Worm (Caenorhabditis elegans): ENCODE measurements around the gene W10G6.1.

The W10G6.1 gene

DNA sequence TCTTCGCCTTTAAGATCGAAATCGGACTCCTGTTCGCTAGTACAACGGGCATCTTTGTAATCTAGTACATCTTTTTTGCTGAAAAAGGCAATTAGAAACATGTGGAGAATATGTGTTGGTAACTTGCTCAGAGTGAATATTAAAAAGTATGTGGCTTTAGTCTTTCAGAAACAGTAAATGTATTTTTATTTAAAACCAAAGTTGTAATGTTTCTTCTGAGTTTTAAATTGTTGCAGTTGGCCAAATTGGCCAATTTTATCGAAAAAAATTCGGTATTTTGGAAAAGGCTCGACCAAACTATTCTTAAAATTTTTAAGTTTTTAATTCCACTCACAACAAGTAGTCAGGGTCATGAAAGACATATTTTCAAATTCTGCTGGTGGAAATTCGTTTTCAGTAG lies 38.1 kb downstream of the W10G6.1 start, which contains the start of gene F52E10.2:
Gene F52E10.2, minus strand, starts transcription at position 101 of the 400 bp plus-strand sequence.
- no peak for TF ChIP-seq sma-3 (GFP tag; optimal IDR thresholded peaks at IDR 0.05)
- TF ChIP-seq Y55F3AM.14 (GFP tag; optimal IDR thresholded peaks at IDR 0.05) = no peak
- no peak for TF ChIP-seq nhr-237 (tag; optimal IDR thresholded peaks at IDR 0.05)
- TF ChIP-seq lin-39 (tag; optimal IDR thresholded peaks at IDR 0.05) = no peak
- TF ChIP-seq nhr-23 (tag; optimal IDR thresholded peaks at IDR 0.05) = no peak
- TF ChIP-seq unc-39 (tag; optimal IDR thresholded peaks at IDR 0.05) = no peak
- TF ChIP-seq sem-4 (tag; optimal IDR thresholded peaks at IDR 0.05) = no peak
- TF ChIP-seq nhr-10 (tag; optimal IDR thresholded peaks at IDR 0.05) = no peak
- no peak for TF ChIP-seq unc-55 (GFP tag; optimal IDR thresholded peaks at IDR 0.05)
- TF ChIP-seq nhr-21 (tag; optimal IDR thresholded peaks at IDR 0.05) = no peak
- TF ChIP-seq aly-2 (tag; optimal IDR thresholded peaks at IDR 0.05) = no peak
- TF ChIP-seq mab-5 (tag; optimal IDR thresholded peaks at IDR 0.05) = no peak
- TF ChIP-seq C34F6.9 (tag; optimal IDR thresholded peaks at IDR 0.05) = no peak
- TF ChIP-seq alr-1 (tag; optimal IDR thresholded peaks at IDR 0.05) = no peak
- TF ChIP-seq ceh-82 (tag; optimal IDR thresholded peaks at IDR 0.05) = no peak
- TF ChIP-seq mbf-1 (tag; optimal IDR thresholded peaks at IDR 0.05) = no peak
- TF ChIP-seq gmeb-1 (tag; optimal IDR thresholded peaks at IDR 0.05) = no peak

DNA sequence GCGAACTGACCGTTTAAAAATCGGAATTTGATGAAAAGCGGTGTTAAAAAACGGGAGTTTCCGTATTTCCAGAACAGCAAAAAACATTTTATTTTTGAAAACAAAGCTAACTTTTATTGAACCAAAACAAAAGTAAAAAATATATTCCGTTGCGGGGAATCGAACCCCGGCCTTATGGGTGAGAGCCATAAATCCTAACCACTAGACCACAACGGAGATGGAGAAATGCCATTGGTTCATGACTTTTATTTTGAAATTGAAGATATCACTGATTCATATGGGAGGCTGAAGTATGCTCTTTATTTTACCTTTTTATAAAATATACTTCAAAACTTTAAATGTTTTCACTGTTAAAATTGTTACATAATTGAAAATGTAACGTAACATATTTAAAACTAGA lies 40.2 kb downstream of the W10G6.1 start:
- no peak for TF ChIP-seq nhr-237 (tag; optimal IDR thresholded peaks at IDR 0.05)
- TF ChIP-seq sma-3 (GFP tag; optimal IDR thresholded peaks at IDR 0.05) = peak; percentile 0
- TF ChIP-seq lin-11 (tag; optimal IDR thresholded peaks at IDR 0.05) = no peak
- no peak for TF ChIP-seq peb-1 (tag; optimal IDR thresholded peaks at IDR 0.05)
- TF ChIP-seq nhr-11 (tag; optimal IDR thresholded peaks at IDR 0.05) = no peak

DNA sequence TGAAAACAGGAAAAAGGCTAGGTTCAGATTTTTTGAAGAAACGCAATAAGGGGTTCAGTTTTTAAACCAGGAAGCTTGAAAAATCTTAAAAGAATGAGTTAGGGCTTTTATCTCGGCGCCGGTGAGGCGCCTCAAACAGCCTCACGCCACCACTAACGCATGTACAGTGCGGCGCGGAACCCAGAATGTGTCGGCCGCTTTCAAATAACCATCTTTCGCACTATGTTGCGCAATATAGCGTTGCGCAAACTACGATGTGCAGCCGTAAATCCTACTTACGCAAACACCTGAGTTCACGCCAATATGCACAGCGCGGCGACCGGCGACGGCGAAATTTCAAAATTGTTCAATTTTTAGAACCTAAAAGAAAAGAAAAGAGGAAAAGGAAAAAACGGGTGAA lies 44.6 kb downstream of the W10G6.1 start:
- TF ChIP-seq snpc-4 (tag; optimal IDR thresholded peaks at IDR 0.05) = peak; percentile 75
- no peak for TF ChIP-seq nhr-11 (tag; optimal IDR thresholded peaks at IDR 0.05)
- TF ChIP-seq nhr-23 (tag; optimal IDR thresholded peaks at IDR 0.05) = no peak

DNA sequence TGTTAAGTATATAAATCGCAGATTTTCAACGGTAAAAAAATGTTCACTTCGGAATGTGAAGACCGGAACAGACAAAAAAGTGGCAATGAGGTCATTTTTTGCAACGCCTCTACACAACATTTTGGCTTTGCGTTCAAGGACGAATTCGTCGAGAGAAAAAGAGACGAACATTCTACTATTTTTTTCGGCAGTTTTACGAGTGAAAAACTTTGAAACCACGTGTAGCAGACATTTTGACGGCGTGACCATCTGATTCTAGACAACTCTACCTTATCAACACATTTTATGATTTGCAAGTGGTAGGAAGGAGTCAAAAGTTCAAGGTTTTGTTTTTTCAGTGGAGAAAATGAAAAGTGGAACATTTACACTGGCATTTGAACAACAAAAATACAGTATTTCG lies 45.5 kb downstream of the W10G6.1 start:
- no peak for TF ChIP-seq dmd-4 (tag; optimal IDR thresholded peaks at IDR 0.05)
- no peak for TF ChIP-seq skn-1 (tag; optimal IDR thresholded peaks at IDR 0.05)
- TF ChIP-seq zag-1 (tag; optimal IDR thresholded peaks at IDR 0.05) = no peak
- no peak for TF ChIP-seq lin-39 (tag; optimal IDR thresholded peaks at IDR 0.05)
- no peak for TF ChIP-seq snpc-4 (tag; optimal IDR thresholded peaks at IDR 0.05)
- no peak for TF ChIP-seq Y55F3AM.14 (GFP tag; optimal IDR thresholded peaks at IDR 0.05)
- TF ChIP-seq nhr-12 (tag; optimal IDR thresholded peaks at IDR 0.05) = no peak
- TF ChIP-seq mdl-1 (tag; optimal IDR thresholded peaks at IDR 0.05) = no peak
- no peak for TF ChIP-seq fos-1 (tag; optimal IDR thresholded peaks at IDR 0.05)
- TF ChIP-seq gmeb-1 (tag; optimal IDR thresholded peaks at IDR 0.05) = no peak
- TF ChIP-seq lin-11 (tag; optimal IDR thresholded peaks at IDR 0.05) = no peak
- TF ChIP-seq F13H6.1 (tag; optimal IDR thresholded peaks at IDR 0.05) = no peak
- TF ChIP-seq sma-9 (GFP tag; optimal IDR thresholded peaks at IDR 0.05) = peak; percentile 70
- TF ChIP-seq sma-9 (tag; optimal IDR thresholded peaks at IDR 0.05) = no peak
- no peak for TF ChIP-seq mab-5 (tag; optimal IDR thresholded peaks at IDR 0.05)
- no peak for TF ChIP-seq mbf-1 (tag; optimal IDR thresholded peaks at IDR 0.05)
- no peak for TF ChIP-seq nhr-21 (tag; optimal IDR thresholded peaks at IDR 0.05)
- peak; percentile 25 for TF ChIP-seq crh-2 (tag; optimal IDR thresholded peaks at IDR 0.05)
- no peak for TF ChIP-seq aly-2 (tag; optimal IDR thresholded peaks at IDR 0.05)
- peak; percentile 11 for TF ChIP-seq sma-3 (GFP tag; optimal IDR thresholded peaks at IDR 0.05)
- TF ChIP-seq egl-27 (tag; optimal IDR thresholded peaks at IDR 0.05) = no peak
- TF ChIP-seq ztf-1 (GFP tag; conservative IDR thresholded peaks at IDR 0.05) = no peak
- no peak for TF ChIP-seq lin-13 (GFP tag; optimal IDR thresholded peaks at IDR 0.05)
- peak; percentile 72 for TF ChIP-seq nhr-25 (tag; optimal IDR thresholded peaks at IDR 0.05)
- TF ChIP-seq peb-1 (tag; optimal IDR thresholded peaks at IDR 0.05) = no peak

DNA sequence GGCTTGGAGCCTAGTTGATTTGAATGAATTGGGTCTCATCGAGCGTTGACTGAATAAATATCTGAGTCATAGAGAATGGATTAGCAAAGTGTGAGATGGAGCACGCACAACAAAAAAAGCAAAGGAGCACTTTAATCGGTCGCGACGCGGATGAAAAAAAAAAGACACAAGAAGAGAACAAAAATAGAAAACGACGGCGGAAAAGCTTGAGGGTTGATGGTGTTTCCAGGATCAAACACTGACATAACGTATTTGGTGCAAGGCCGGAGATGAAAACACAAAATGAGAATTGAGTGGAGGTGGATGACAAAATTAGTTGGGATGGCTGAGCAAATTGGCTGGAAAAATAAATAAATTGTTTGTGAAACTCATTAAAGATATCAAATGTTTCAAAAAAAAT lies 47.9 kb downstream of the W10G6.1 start, which contains the start of gene F52E10.4:
Gene F52E10.4, minus strand, starts transcription at position 101 of the 400 bp plus-strand sequence.
- TF ChIP-seq elt-1 (tag; optimal IDR thresholded peaks at IDR 0.05) = no peak
- TF ChIP-seq sem-4 (tag; optimal IDR thresholded peaks at IDR 0.05) = no peak
